Fruit fly (Drosophila melanogaster): ENCODE data around the gene Ets21C.

Gene Ets21C

DNA sequence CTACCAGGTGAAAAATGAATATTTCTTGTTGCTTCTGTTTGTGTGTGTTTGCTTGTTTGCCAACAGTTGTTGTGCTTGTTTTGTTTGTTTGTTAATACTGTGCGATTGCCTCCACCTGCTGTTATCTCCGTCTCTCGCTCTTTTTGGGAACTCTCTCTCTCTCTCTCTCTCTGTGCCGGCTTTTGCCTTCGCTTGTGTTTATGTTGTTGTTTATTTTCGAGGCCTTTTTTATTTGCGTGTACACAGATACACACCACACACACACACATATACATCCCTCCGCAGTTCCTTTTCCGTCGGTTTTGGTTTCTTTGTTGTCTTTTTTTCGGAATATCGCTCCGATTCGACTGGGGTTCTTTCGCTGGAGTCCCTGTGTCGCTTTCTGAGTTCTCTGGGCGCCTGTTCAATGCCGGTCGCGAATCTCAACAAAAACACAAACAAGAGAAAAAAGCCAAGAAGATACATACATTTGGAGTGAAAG, 42.1 kb downstream of the Ets21C start (continued):
- TF ChIP-seq bigmax (GFP tag; optimal IDR thresholded peaks at IDR 0.05) = no peak
- TF ChIP-seq Opbp (GFP tag; IDR thresholded peaks at IDR 0.05; ENCODE audit: partially characterized antibody) = no peak
- peak; percentile 60 for TF ChIP-seq CG31365 (tag; optimal IDR thresholded peaks at IDR 0.05)
- TF ChIP-seq Side (GFP tag; optimal IDR thresholded peaks at IDR 0.05) = peak; percentile 64
- no peak for TF ChIP-seq eve (GFP tag; optimal IDR thresholded peaks at IDR 0.05)
- no peak for TF ChIP-seq esg (GFP tag; conservative IDR thresholded peaks at IDR 0.05)
- TF ChIP-seq CG15696 (tag; optimal IDR thresholded peaks at IDR 0.05) = peak; percentile 94
- TF ChIP-seq corto (GFP tag; optimal IDR thresholded peaks at IDR 0.05) = peak; percentile 3
- no peak for TF ChIP-seq CG14860 (GFP tag; IDR thresholded peaks at IDR 0.05; ENCODE audit: partially characterized antibody)
- peak; percentile 76 for TF ChIP-seq CG31441 (GFP tag; IDR thresholded peaks at IDR 0.05)
- TF ChIP-seq CG10959 (GFP tag; IDR thresholded peaks at IDR 0.05) = peak; percentile 21; the same call in 1 of the 2 replicates

dm6 chr2L:507169-507568, 45.6 kb downstream of the Ets21C start:
- TF ChIP-seq sr (GFP tag; IDR thresholded peaks at IDR 0.05) = 0 out of 3 replicates have a peak, but pooled peaks have one; percentile 40
- TF ChIP-seq Blimp-1 (GFP tag; optimal IDR thresholded peaks at IDR 0.05) = no peak
- TF ChIP-seq CG4820 (GFP tag; optimal IDR thresholded peaks at IDR 0.05) = no peak
- no peak for TF ChIP-seq tna (GFP tag; IDR thresholded peaks at IDR 0.05; ENCODE audit: partially characterized antibody)
- no peak for TF ChIP-seq CG6175 (GFP tag; IDR thresholded peaks at IDR 0.05)
- 0 out of 2 replicates have a peak, but pooled peaks have one; percentile 20 for TF ChIP-seq CG11247 (GFP tag; IDR thresholded peaks at IDR 0.05)
- TF ChIP-seq CG11456 (GFP tag; IDR thresholded peaks at IDR 0.05) = no peak
- TF ChIP-seq CG2712 (tag; optimal IDR thresholded peaks at IDR 0.05) = no peak
- TF ChIP-seq Adf1 (GFP tag; IDR thresholded peaks at IDR 0.05) = no peak
- TF ChIP-seq sens (GFP tag) = no peak
- TF ChIP-seq MBD-R2 (GFP tag; IDR thresholded peaks at IDR 0.05) = no peak
- TF ChIP-seq CG7745 (tag; optimal IDR thresholded peaks at IDR 0.05) = no peak
- TF ChIP-seq CG12236 (GFP tag; optimal IDR thresholded peaks at IDR 0.05) = no peak
- TF ChIP-seq bsh (GFP tag; optimal IDR thresholded peaks at IDR 0.05) = no peak
- TF ChIP-seq disco-r (GFP tag; optimal IDR thresholded peaks at IDR 0.05) = no peak
- 0 out of 3 replicates have a peak, but pooled peaks have one; percentile 33 for TF ChIP-seq CG3726 (GFP tag; IDR thresholded peaks at IDR 0.05)
- no peak for TF ChIP-seq sim (GFP tag; IDR thresholded peaks at IDR 0.05)
- 0 out of 3 replicates have a peak, but pooled peaks have one; percentile 27 for TF ChIP-seq CG6791 (GFP tag; IDR thresholded peaks at IDR 0.05; ENCODE audit: partially characterized antibody)
- TF ChIP-seq Atf3 (GFP tag; optimal IDR thresholded peaks at IDR 0.05) = no peak
- no peak for TF ChIP-seq CG13624 (GFP tag; optimal IDR thresholded peaks at IDR 0.05)
- TF ChIP-seq CG7357 (GFP tag; IDR thresholded peaks at IDR 0.05) = no peak
- no peak for TF ChIP-seq H15 (GFP tag; IDR thresholded peaks at IDR 0.05)
- TF ChIP-seq CG9727 (GFP tag; optimal IDR thresholded peaks at IDR 0.05) = no peak
- TF ChIP-seq zfh2 (GFP tag; optimal IDR thresholded peaks at IDR 0.05) = no peak
- TF ChIP-seq CG12769 (tag; optimal IDR thresholded peaks at IDR 0.05) = no peak
- TF ChIP-seq CG9932 (GFP tag; IDR thresholded peaks at IDR 0.05) = no peak
- TF ChIP-seq ATbp (GFP tag; optimal IDR thresholded peaks at IDR 0.05) = no peak
- no peak for TF ChIP-seq bbx (GFP tag; IDR thresholded peaks at IDR 0.05; ENCODE audit: partially characterized antibody)
- TF ChIP-seq pnt (GFP tag; optimal IDR thresholded peaks at IDR 0.05) = no peak
- TF ChIP-seq ato (GFP tag; IDR thresholded peaks at IDR 0.05; ENCODE audit: partially characterized antibody) = no peak
- no peak for TF ChIP-seq nmo (GFP tag; optimal IDR thresholded peaks at IDR 0.05)
- TF ChIP-seq Nf-YA (GFP tag; IDR thresholded peaks at IDR 0.05) = peak; percentile 27; the same call in 1 of the 2 replicates
- TF ChIP-seq Dbx (GFP tag; IDR thresholded peaks at IDR 0.05) = no peak
- TF ChIP-seq pfk (GFP tag; optimal IDR thresholded peaks at IDR 0.05) = no peak
- TF ChIP-seq CG7786 (GFP tag; optimal IDR thresholded peaks at IDR 0.05) = no peak
- no peak for TF ChIP-seq CG16779 (GFP tag; IDR thresholded peaks at IDR 0.05)
- no peak for TF ChIP-seq CG31365 (tag; optimal IDR thresholded peaks at IDR 0.05)
- TF ChIP-seq fd64A (GFP tag; optimal IDR thresholded peaks at IDR 0.05) = no peak
- peak; percentile 94 for TF ChIP-seq crol (GFP tag; IDR thresholded peaks at IDR 0.05)
- TF ChIP-seq kah (GFP tag; optimal IDR thresholded peaks at IDR 0.05) = no peak

Data from whole organism, embryonic.